Fruit fly (Drosophila melanogaster): ENCODE data around the gene CG14322.
A peak's percentile ranks its signal among the peaks of the same experiment; 100 is the strongest.

Gene CG14322

DNA sequence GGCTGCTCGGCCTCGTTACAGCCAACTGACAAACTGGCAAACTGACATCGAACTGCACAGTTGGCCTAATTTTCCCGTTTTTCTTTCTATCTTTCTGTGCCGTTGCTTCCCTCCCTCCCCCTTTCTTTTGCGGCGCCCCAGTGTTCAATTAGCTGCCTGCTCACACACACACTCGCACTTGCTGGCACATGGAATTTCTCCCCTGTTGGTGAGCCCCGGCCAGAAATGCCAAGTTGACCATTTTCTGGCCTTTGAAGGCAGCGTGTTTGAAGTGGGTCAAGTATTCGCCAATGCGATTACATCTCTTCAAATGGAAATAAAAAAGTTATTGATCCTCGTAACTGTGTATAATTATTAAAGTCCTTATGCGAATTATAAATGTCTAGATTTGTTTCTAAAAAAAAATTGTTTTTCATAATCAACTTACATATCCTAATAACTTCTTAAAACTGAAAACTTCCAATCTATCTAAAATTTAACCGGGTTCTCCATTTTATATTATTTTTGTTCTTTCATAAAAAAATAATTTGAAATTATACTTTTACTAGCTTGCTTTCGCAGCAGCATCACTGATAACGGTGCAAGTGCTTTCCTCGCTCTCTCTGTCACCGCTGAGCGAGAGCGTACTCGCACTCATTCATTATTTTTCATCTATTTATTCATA is 33.3 kb downstream of the CG14322 start (continued):
- TF ChIP-seq CG12299 (tag; optimal IDR thresholded peaks at IDR 0.05) (no peak), Med (GFP tag) (peak; percentile 58), CHES-1-like (GFP tag; optimal IDR thresholded peaks at IDR 0.05) (no peak), CG31441 (GFP tag; IDR thresholded peaks at IDR 0.05) (no peak), CG14965 (GFP tag; optimal IDR thresholded peaks at IDR 0.05; ENCODE audit: borderline replicate concordance) (no peak), Chrac-16 (GFP tag; optimal IDR thresholded peaks at IDR 0.05) (peak; percentile 31), Hey (tag; optimal IDR thresholded peaks at IDR 0.05) (no peak), Ada2b (GFP tag; IDR thresholded peaks at IDR 0.05) (0 out of 2 replicates have a peak, but pooled peaks have one; percentile 13), usp (GFP tag; optimal IDR thresholded peaks at IDR 0.05) (no peak), CG32772 (GFP tag; IDR thresholded peaks at IDR 0.05) (no peak), bsh (GFP tag; optimal IDR thresholded peaks at IDR 0.05) (peak in 1 of 2 experiments; percentile 39), CG17912 (GFP tag; optimal IDR thresholded peaks at IDR 0.05) (no peak), CkIIα-i1 (GFP tag; IDR thresholded peaks at IDR 0.05) (no peak), CG13775 (GFP tag; optimal IDR thresholded peaks at IDR 0.05) (peak; percentile 21), CG16813 (GFP tag; IDR thresholded peaks at IDR 0.05; ENCODE audit: partially characterized antibody) (no peak), NC2α (GFP tag; optimal IDR thresholded peaks at IDR 0.05) (no peak), dmrt99B (tag; optimal IDR thresholded peaks at IDR 0.05) (peak; percentile 41), CG33213 (GFP tag; optimal IDR thresholded peaks at IDR 0.05) (no peak), Bteb2 (GFP tag; optimal IDR thresholded peaks at IDR 0.05) (peak; percentile 40), tgo (GFP tag; IDR thresholded peaks at IDR 0.05) (no peak), Max (GFP tag; optimal IDR thresholded peaks at IDR 0.05) (peak; percentile 39), CG32767 (GFP tag; IDR thresholded peaks at IDR 0.05) (no peak), oc (tag; optimal IDR thresholded peaks at IDR 0.05) (no peak), Xbp1 (GFP tag; optimal IDR thresholded peaks at IDR 0.05) (peak; percentile 55), Nf-YA (GFP tag; IDR thresholded peaks at IDR 0.05) (no peak), CG4404 (GFP tag; IDR thresholded peaks at IDR 0.05) (no peak), dm (GFP tag; optimal IDR thresholded peaks at IDR 0.05) (peak; percentile 22), CG6765 (GFP tag; optimal IDR thresholded peaks at IDR 0.05) (no peak), CG3847 (GFP tag; IDR thresholded peaks at IDR 0.05) (0 out of 2 replicates have a peak, but pooled peaks have one; percentile 20), CG2712 (tag; optimal IDR thresholded peaks at IDR 0.05) (peak; percentile 62), corto (GFP tag; optimal IDR thresholded peaks at IDR 0.05) (no peak), CG17568 (GFP tag; optimal IDR thresholded peaks at IDR 0.05) (no peak), CG7987 (GFP tag; optimal IDR thresholded peaks at IDR 0.05) (no peak), ci (GFP tag; IDR thresholded peaks at IDR 0.05) (no peak), eve (GFP tag; optimal IDR thresholded peaks at IDR 0.05) (no peak), Deaf1 (tag; optimal IDR thresholded peaks at IDR 0.05) (no peak), CG11085 (GFP tag; IDR thresholded peaks at IDR 0.05) (no peak), pros (GFP tag; optimal IDR thresholded peaks at IDR 0.05) (peak; percentile 30), ATbp (GFP tag; optimal IDR thresholded peaks at IDR 0.05) (peak; percentile 46), dmrt11E (tag; optimal IDR thresholded peaks at IDR 0.05) (peak; percentile 44), CG4360 (GFP tag; IDR thresholded peaks at IDR 0.05) (no peak), CG4617 (GFP tag; optimal IDR thresholded peaks at IDR 0.05; ENCODE audit: borderline replicate concordance) (no peak), Hand (GFP tag; optimal IDR thresholded peaks at IDR 0.05) (no peak), ara (GFP tag; IDR thresholded peaks at IDR 0.05) (peak; percentile 43; the same call in 1 of the 2 replicates), CG11456 (GFP tag; IDR thresholded peaks at IDR 0.05) (no peak), Fer2 (tag; optimal IDR thresholded peaks at IDR 0.05) (no peak), Nf-YC (tag; optimal IDR thresholded peaks at IDR 0.05) (no peak), her (GFP tag; optimal IDR thresholded peaks at IDR 0.05) (no peak), dysf (GFP tag; IDR thresholded peaks at IDR 0.05) (0 out of 3 replicates have a peak, but pooled peaks have one; percentile 43), gcm2 (GFP tag; optimal IDR thresholded peaks at IDR 0.05) (no peak)
